Worm (Caenorhabditis elegans) whole organism, young adult: Measurements from ENCODE around the gene pap-3.

Experiments used
- B0261.1 ChIP-seq: sonication (generic microtip); optimal IDR thresholded peaks from 2 replicates; lab custom pipeline; 2016; ENCODE audit warnings: mild to moderate bottlenecking, missing genetic modification characterization, moderate library complexity, missing compliant biosample characterization
- C06A6.2 ChIP-seq: fragments of 200-800 bp; sonication (Bioruptor generic); conservative IDR thresholded peaks from 2 replicates; pipeline ENCODE4 v1.3.6; 2022; ENCODE audit warnings: missing genetic modification characterization, missing compliant biosample characterization
- F55B11.4 ChIP-seq: sonication (generic microtip); optimal IDR thresholded peaks from 2 replicates; lab custom pipeline; 2016; ENCODE audit warnings: missing compliant biosample characterization, missing genetic modification characterization, borderline replicate concordance; ENCODE audit not compliant: insufficient read depth
- ama-1 ChIP-seq, 3 experiments: fragments of 150-350 bp in 1 of 3; sonication (generic microtip) in 2 of 3; optimal IDR thresholded peaks; 2 replicates each; lab custom pipeline; 2014 to 2018; ENCODE audit warnings: missing biosample characterization in 2 of 3, missing genetic modification characterization in 2 of 3, missing genetic modification reagents in 2 of 3
- dpl-1 ChIP-seq: fragments of 150-350 bp; optimal IDR thresholded peaks from 2 replicates; lab custom pipeline; 2014; ENCODE audit warnings: missing biosample characterization, missing genetic modification reagents, missing genetic modification characterization
- egl-18 ChIP-seq: fragments of 200-800 bp; sonication (Bioruptor generic); IDR thresholded peaks from 2 replicates; pipeline ENCODE4 v1.3.6; 2022; ENCODE audit warnings: missing genetic modification reagents, missing genetic modification characterization, missing compliant biosample characterization
- fkh-3 ChIP-seq: sonication (generic microtip); optimal IDR thresholded peaks from 2 replicates; lab custom pipeline; 2016; ENCODE audit warnings: mild to moderate bottlenecking, missing genetic modification characterization, missing compliant biosample characterization
- him-1 ChIP-seq: sonication (generic microtip); optimal IDR thresholded peaks from 2 replicates; lab custom pipeline; 2016; ENCODE audit warnings: missing genotype, missing genetic modification reagents, missing genetic modification characterization, missing compliant biosample characterization
- mel-28 ChIP-seq: sonication (generic microtip); optimal IDR thresholded peaks from 2 replicates; lab custom pipeline; 2016; ENCODE audit warnings: borderline replicate concordance, mild to moderate bottlenecking, missing genetic modification characterization, missing compliant biosample characterization
- nhr-80 ChIP-seq: sonication (generic microtip); optimal IDR thresholded peaks from 2 replicates; lab custom pipeline; 2016; ENCODE audit warnings: missing genetic modification characterization, missing compliant biosample characterization
- pbrm-1 ChIP-seq: fragments of 200-800 bp; sonication (Bioruptor generic); IDR thresholded peaks from 2 replicates; pipeline ENCODE4 v1.3.6; 2022; ENCODE audit warnings: missing genetic modification reagents, missing genetic modification characterization, missing compliant biosample characterization
- repo-1 ChIP-seq: sonication (generic microtip); optimal IDR thresholded peaks from 2 replicates; lab custom pipeline; 2017; ENCODE audit warnings: mild to moderate bottlenecking, missing genetic modification characterization, missing compliant biosample characterization
- sptf-2 ChIP-seq: fragments of 200-800 bp; sonication (Bioruptor generic); optimal IDR thresholded peaks from 2 replicates; lab custom pipeline; 2018; ENCODE audit warnings: mild to moderate bottlenecking, missing genetic modification characterization, missing compliant biosample characterization
- ztf-3 ChIP-seq: fragments of 200-800 bp; sonication (Bioruptor generic); optimal IDR thresholded peaks from 2 replicates; lab custom pipeline; 2018; ENCODE audit warnings: mild to moderate bottlenecking, missing genetic modification characterization, missing compliant biosample characterization

DNA sequence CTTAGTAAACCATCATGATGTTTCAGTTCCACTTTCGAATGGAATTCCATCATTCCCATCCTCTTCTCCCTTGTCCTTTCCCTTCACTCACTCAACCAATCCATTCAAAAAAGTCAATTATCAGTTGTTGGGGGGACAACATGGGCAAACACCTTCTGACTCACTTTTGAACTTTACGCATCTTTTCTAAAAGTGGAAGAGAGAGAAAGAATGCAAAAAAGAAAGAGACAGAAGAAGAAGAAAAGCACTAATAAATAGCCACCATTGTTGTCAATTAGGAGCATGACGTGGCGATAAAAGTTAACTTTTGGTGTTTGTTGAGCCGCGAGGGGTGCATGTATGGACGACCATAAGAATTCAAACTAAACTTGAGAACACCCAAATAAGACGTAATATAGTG lies 28.4 kb downstream of the pap-3 start:
- TF ChIP-seq F55B11.4 (tag; lab: Kevin White, UChicago) (no peak), C06A6.2 (GFP tag; lab: Robert Waterston, UW) (no peak), him-1 (no peak), ama-1 (optimal IDR thresholded peaks at IDR 0.05; lab: Kevin White, UChicago) (no peak), ama-1 (GFP tag; optimal IDR thresholded peaks at IDR 0.05; lab: Kevin White, UChicago) (no peak), B0261.1 (tag; lab: Kevin White, UChicago) (no peak), sptf-2 (GFP tag; lab: Kevin White, UChicago) (no peak), repo-1 (tag; lab: Kevin White, UChicago) (no peak), mel-28 (tag; lab: Kevin White, UChicago) (no peak), egl-18 (GFP tag; lab: Robert Waterston, UW) (no peak), nhr-80 (tag; lab: Kevin White, UChicago) (no peak), pbrm-1 (GFP tag; lab: Robert Waterston, UW) (no peak), ztf-3 (GFP tag; lab: Kevin White, UChicago) (no peak), fkh-3 (tag; lab: Kevin White, UChicago) (no peak), dpl-1 (GFP tag; lab: Kevin White, UChicago) (no peak)
